Fruit fly (Drosophila melanogaster) whole organism, embryonic: ENCODE data around the gene CG15439.

Source experiments
- B-H1 ChIP-seq: fragments of 200-800 bp; sonication (Bioruptor generic); IDR thresholded peaks from 3 replicates; pipeline ENCODE4 v1.3.6; 2022; ENCODE audit warnings: missing biosample characterization, missing genetic modification characterization
- Bgb ChIP-seq: fragments of 200-800 bp; sonication (Bioruptor generic); IDR thresholded peaks from 2 replicates; pipeline ENCODE4 v1.3.6; 2022; ENCODE audit warnings: missing biosample characterization, missing genetic modification characterization; ENCODE audit not compliant: partially characterized antibody
- CG10654 ChIP-seq: fragments of 200-800 bp; sonication (Bioruptor generic); optimal IDR thresholded peaks from 2 replicates; lab custom pipeline; 2016; ENCODE audit warnings: missing biosample characterization, missing genetic modification characterization
- CG11093 ChIP-seq: fragments of 200-800 bp; sonication (Bioruptor generic); IDR thresholded peaks from 3 replicates; pipeline ENCODE4 v1.3.6; 2022; ENCODE audit warnings: missing biosample characterization, missing genetic modification characterization
- CG11560 ChIP-seq: fragments of 200-800 bp; sonication (Bioruptor generic); IDR thresholded peaks from 3 replicates; pipeline ENCODE4 v1.3.6; 2022; ENCODE audit warnings: missing biosample characterization, missing genetic modification characterization
- CG12391 ChIP-seq: fragments of 200-800 bp; sonication (Bioruptor generic); optimal IDR thresholded peaks from 3 replicates; lab custom pipeline; 2018; ENCODE audit warnings: missing biosample characterization, mild to moderate bottlenecking, missing genetic modification characterization, moderate library complexity
- CG12659 ChIP-seq: fragments of 200-800 bp; sonication (Bioruptor generic); optimal IDR thresholded peaks from 3 replicates; lab custom pipeline; 2017; ENCODE audit warnings: mild to moderate bottlenecking, missing biosample characterization, missing genetic modification reagents, missing genetic modification characterization
- CG13296 ChIP-seq: fragments of 200-800 bp; sonication (Bioruptor generic); optimal IDR thresholded peaks from 3 replicates; lab custom pipeline; 2018; ENCODE audit warnings: missing biosample characterization, mild to moderate bottlenecking, missing genetic modification characterization
- CG14014 ChIP-seq: fragments of 200-800 bp; sonication (Bioruptor generic); IDR thresholded peaks from 2 replicates; pipeline ENCODE4 v1.3.6; 2022; ENCODE audit warnings: missing biosample characterization, missing genetic modification characterization
- CG15011 ChIP-seq: fragments of 200-800 bp; sonication (Bioruptor generic); optimal IDR thresholded peaks from 3 replicates; lab custom pipeline; 2018; ENCODE audit warnings: missing biosample characterization, mild to moderate bottlenecking, missing genetic modification characterization
- CG17328 ChIP-seq: fragments of 200-800 bp; sonication (Bioruptor generic); IDR thresholded peaks from 2 replicates; pipeline ENCODE4 v1.3.6; 2022; ENCODE audit warnings: missing biosample characterization, missing genetic modification characterization
- CG17829 ChIP-seq: fragments of 200-800 bp; optimal IDR thresholded peaks from 2 replicates; lab custom pipeline; 2019; ENCODE audit warnings: missing biosample characterization, mild to moderate bottlenecking, missing genetic modification characterization, moderate library complexity
- CG2875 ChIP-seq: fragments of 200-800 bp; sonication (Bioruptor generic); optimal IDR thresholded peaks from 2 replicates; lab custom pipeline; 2017; ENCODE audit warnings: missing biosample characterization, mild to moderate bottlenecking, missing genetic modification characterization, missing genetic modification reagents
- CG3065 ChIP-seq: fragments of 200-800 bp; sonication (Bioruptor generic); optimal IDR thresholded peaks from 2 replicates; lab custom pipeline; 2016; ENCODE audit warnings: missing biosample characterization, missing genetic modification characterization
- CG31224 ChIP-seq: fragments of 200-800 bp; sonication (Bioruptor generic); IDR thresholded peaks from 2 replicates; pipeline ENCODE4 v1.3.6; 2022; ENCODE audit warnings: missing biosample characterization, missing genetic modification characterization
- CG4707 ChIP-seq: fragments of 200-800 bp; sonication (Bioruptor generic); optimal IDR thresholded peaks from 2 replicates; lab custom pipeline; 2018; ENCODE audit warnings: missing biosample characterization, mild to moderate bottlenecking, missing genetic modification characterization, moderate library complexity
- CG4854 ChIP-seq: fragments of 200-800 bp; sonication (Bioruptor generic); optimal IDR thresholded peaks from 2 replicates; lab custom pipeline; 2016; ENCODE audit warnings: missing biosample characterization, missing genetic modification characterization, inconsistent platforms
- CG5245 ChIP-seq: fragments of 200-800 bp; sonication (Bioruptor generic); optimal IDR thresholded peaks from 3 replicates; lab custom pipeline; 2016; ENCODE audit warnings: missing biosample characterization, missing genetic modification characterization
- CG6683 ChIP-seq: fragments of 200-800 bp; sonication (Bioruptor generic); optimal IDR thresholded peaks from 2 replicates; lab custom pipeline; 2017; ENCODE audit warnings: missing biosample characterization, mild to moderate bottlenecking, missing genetic modification characterization, missing genetic modification reagents
- CG6791 ChIP-seq: fragments of 200-800 bp; sonication (Bioruptor generic); IDR thresholded peaks from 3 replicates; pipeline ENCODE4 v1.3.6; 2022; ENCODE audit warnings: missing biosample characterization, missing genetic modification characterization; ENCODE audit not compliant: partially characterized antibody
- CG8290 ChIP-seq, 3 experiments: fragments of 200-800 bp; sonication (Bioruptor generic); optimal IDR thresholded peaks; 2 replicates each; lab custom pipeline; 2016 to 2019; ENCODE audit warnings: missing biosample characterization in 3 of 3, missing genetic modification characterization in 3 of 3, mild to moderate bottlenecking in 2 of 3, moderate library complexity in 1 of 3
- CG9437 ChIP-seq: fragments of 200-800 bp; sonication (Bioruptor generic); optimal IDR thresholded peaks from 2 replicates; lab custom pipeline; 2018; ENCODE audit warnings: missing biosample characterization, mild to moderate bottlenecking, missing genetic modification characterization
- CG9817 ChIP-seq: fragments of 200-800 bp; sonication (Bioruptor generic); optimal IDR thresholded peaks from 2 replicates; lab custom pipeline; 2018; ENCODE audit warnings: missing biosample characterization, mild to moderate bottlenecking, missing genetic modification characterization, moderate library complexity
- CG9876 ChIP-seq: fragments of 200-800 bp; sonication (Bioruptor generic); optimal IDR thresholded peaks from 2 replicates; lab custom pipeline; 2016; ENCODE audit warnings: missing biosample characterization, missing genetic modification characterization
- Dref ChIP-seq: fragments of 200-800 bp; sonication (Bioruptor generic); IDR thresholded peaks from 2 replicates; pipeline ENCODE4 v1.3.6; 2022; ENCODE audit warnings: missing biosample characterization, missing genetic modification characterization
- Elba2 ChIP-seq: fragments of 200-800 bp; sonication (Bioruptor generic); optimal IDR thresholded peaks from 3 replicates; lab custom pipeline; 2016; ENCODE audit warnings: missing biosample characterization, missing genetic modification characterization
- Ets97D ChIP-seq: fragments of 200-800 bp; sonication (Bioruptor generic); optimal IDR thresholded peaks from 3 replicates; lab custom pipeline; 2016; ENCODE audit warnings: missing biosample characterization, missing genetic modification characterization
- HLH3B ChIP-seq: fragments of 200-800 bp; sonication (Bioruptor generic); IDR thresholded peaks from 2 replicates; pipeline ENCODE4 v1.3.6; 2022; ENCODE audit warnings: missing biosample characterization, missing genetic modification characterization
- Hr51 ChIP-seq, 2 experiments: fragments of 200-800 bp; sonication (Bioruptor generic); optimal IDR thresholded peaks; 2 replicates in 1 of 2; 3 replicates in 1 of 2; lab custom pipeline; 2016 to 2018; ENCODE audit warnings: missing biosample characterization in 2 of 2, missing genetic modification characterization in 2 of 2, mild to moderate bottlenecking in 1 of 2, moderate library complexity in 1 of 2
- Lhr ChIP-seq: fragments of 200-800 bp; sonication (Bioruptor generic); optimal IDR thresholded peaks from 3 replicates; lab custom pipeline; 2017; ENCODE audit warnings: mild to moderate bottlenecking, missing biosample characterization, missing genetic modification reagents, missing genetic modification characterization
- MTF-1 ChIP-seq: fragments of 200-800 bp; sonication (Bioruptor generic); optimal IDR thresholded peaks from 2 replicates; lab custom pipeline; 2018; ENCODE audit warnings: missing biosample characterization, mild to moderate bottlenecking, missing genetic modification characterization, borderline replicate concordance
- NC2α ChIP-seq: fragments of 200-800 bp; sonication (Bioruptor generic); optimal IDR thresholded peaks from 2 replicates; lab custom pipeline; 2016; ENCODE audit warnings: missing biosample characterization, missing genetic modification characterization
- NC2β ChIP-seq: fragments of 200-800 bp; sonication (Bioruptor generic); optimal IDR thresholded peaks from 2 replicates; lab custom pipeline; 2016; ENCODE audit warnings: missing biosample characterization, missing genetic modification characterization
- Tbp ChIP-seq: fragments of >200 bp; optimal IDR thresholded peaks from 2 replicates; lab custom pipeline; 2018; ENCODE audit warnings: missing biosample characterization, missing genetic modification characterization
- ase ChIP-seq: fragments of 200-800 bp; sonication (Bioruptor generic); IDR thresholded peaks from 3 replicates; pipeline ENCODE4 v1.3.6; 2022; ENCODE audit warnings: missing biosample characterization, missing genetic modification characterization
- chinmo ChIP-seq: fragments of 200-800 bp; sonication (Bioruptor generic); IDR thresholded peaks from 4 replicates; pipeline ENCODE4 v1.3.6; 2022; ENCODE audit warnings: missing biosample characterization, missing genetic modification characterization; ENCODE audit not compliant: partially characterized antibody
- croc ChIP-seq: fragments of 200-800 bp; sonication (Bioruptor generic); conservative IDR thresholded peaks from 3 replicates; pipeline ENCODE4 v1.3.6; 2022; ENCODE audit warnings: missing biosample characterization, missing genetic modification characterization
- gcm2 ChIP-seq: fragments of 200-800 bp; sonication (Bioruptor generic); optimal IDR thresholded peaks from 2 replicates; lab custom pipeline; 2016; ENCODE audit warnings: missing biosample characterization, missing genetic modification characterization
- hth ChIP-seq: fragments of >200 bp; optimal IDR thresholded peaks from 2 replicates; lab custom pipeline; 2017; ENCODE audit warnings: inconsistent platforms
- ken ChIP-seq: fragments of 200-800 bp; sonication (Bioruptor generic); IDR thresholded peaks from 3 replicates; pipeline ENCODE4 v1.3.6; 2022; ENCODE audit warnings: missing biosample characterization, missing genetic modification characterization
- lmd ChIP-seq: fragments of 200-800 bp; sonication (Bioruptor generic); IDR thresholded peaks from 2 replicates; pipeline ENCODE4 v1.3.6; 2022; ENCODE audit warnings: missing biosample characterization, missing genetic modification characterization
- nmo ChIP-seq: fragments of 200-800 bp; sonication (Bioruptor generic); optimal IDR thresholded peaks from 2 replicates; lab custom pipeline; 2018; ENCODE audit warnings: missing biosample characterization, mild to moderate bottlenecking, missing genetic modification characterization, moderate library complexity
- pita ChIP-seq: fragments of 200-800 bp; sonication (Bioruptor generic); optimal IDR thresholded peaks from 2 replicates; lab custom pipeline; 2017; ENCODE audit warnings: missing biosample characterization, mild to moderate bottlenecking, missing genetic modification characterization
- sens ChIP-seq: fragments of 200-800 bp; sonication (Bioruptor generic); peaks from one replicate; lab custom pipeline; 2016; ENCODE audit warnings: missing biosample characterization, missing genetic modification characterization
- sens-2 ChIP-seq: fragments of 200-800 bp; sonication (Bioruptor generic); IDR thresholded peaks from 2 replicates; pipeline ENCODE4 v1.3.6; 2022; ENCODE audit warnings: missing biosample characterization, missing genetic modification characterization
- sima ChIP-seq: fragments of 200-800 bp; sonication (Bioruptor generic); optimal IDR thresholded peaks from 2 replicates; lab custom pipeline; 2016; ENCODE audit warnings: missing biosample characterization, missing genetic modification characterization
- sna ChIP-seq: fragments of 200-800 bp; sonication (Bioruptor generic); IDR thresholded peaks from 2 replicates; pipeline ENCODE4 v1.3.6; 2022; ENCODE audit warnings: missing biosample characterization, missing genetic modification characterization; ENCODE audit not compliant: partially characterized antibody
- usp ChIP-seq: fragments of >200 bp; optimal IDR thresholded peaks from 2 replicates; lab custom pipeline; 2017; ENCODE audit warnings: missing biosample characterization, missing genetic modification characterization
- wor ChIP-seq: fragments of 200-800 bp; sonication (Bioruptor generic); IDR thresholded peaks from 2 replicates; pipeline ENCODE4 v1.3.6; 2022; ENCODE audit warnings: missing biosample characterization, missing genetic modification characterization
- zfh1 ChIP-seq: fragments of 200-800 bp; sonication (Bioruptor generic); IDR thresholded peaks from 3 replicates; pipeline ENCODE4 v1.3.6; 2022; ENCODE audit warnings: missing biosample characterization, missing genetic modification characterization

Gene CG15439

dm6 chr2L:4464946-4465345, 12.1 kb upstream of the CG15439 start, which contains the start of gene FIG4 (continued):
- TF ChIP-seq CG12391 (tag; lab: Kevin White, UChicago) (peak; percentile 7), B-H1 (GFP tag; lab: Robert Waterston, UW) (no peak), CG6791 (GFP tag; lab: Robert Waterston, UW) (no peak), MTF-1 (GFP tag; lab: Kevin White, UChicago) (no peak), ken (GFP tag; lab: Robert Waterston, UW) (no peak), NC2β (GFP tag; lab: Kevin White, UChicago) (no peak)

dm6 chr2L:4463323-4463722, 10.5 kb upstream of the CG15439 start, which contains the start of the genes CG15443 and Paris:
CG15443 (minus strand) TSS chr2L:4463447.
Paris (plus strand) TSS chr2L:4463611.
- TF ChIP-seq zfh1 (GFP tag; lab: Robert Waterston, UW) (no peak), CG12659 (GFP tag; lab: Kevin White, UChicago) (peak; percentile 46), CG13296 (GFP tag; lab: Kevin White, UChicago) (peak; percentile 60), CG2875 (GFP tag; lab: Kevin White, UChicago) (no peak), Hr51 (GFP tag; optimal IDR thresholded peaks at IDR 0.05; lab: Kevin White, UChicago) (peak; percentile 11 to 18), CG15011 (GFP tag; lab: Kevin White, UChicago) (no peak), Elba2 (GFP tag; lab: Kevin White, UChicago) (no peak), sima (no peak), CG11560 (tag; lab: Robert Waterston, UW) (no peak), lmd (no peak), usp (no peak), CG17829 (tag; lab: Kevin White, UChicago) (peak; percentile 19), CG14014 (no peak), Tbp (no peak), sna (GFP tag; lab: Robert Waterston, UW) (peak; percentile 71), nmo (GFP tag; lab: Kevin White, UChicago) (peak; percentile 21), wor (GFP tag; lab: Robert Waterston, UW) (no peak), CG11093 (no peak), CG4707 (GFP tag; lab: Kevin White, UChicago) (no peak), CG5245 (GFP tag; lab: Kevin White, UChicago) (no peak), Bgb (GFP tag; lab: Robert Waterston, UW) (peak; percentile 86), CG9876 (GFP tag; lab: Kevin White, UChicago) (no peak), CG8290 (GFP tag; optimal IDR thresholded peaks at IDR 0.05; lab: Kevin White, UChicago) (no peak), CG8290 (tag; optimal IDR thresholded peaks at IDR 0.05; lab: Kevin White, UChicago) (no peak), croc (GFP tag; lab: Robert Waterston, UW) (no peak), hth (lab: Kevin White, UChicago) (no peak), sens-2 (GFP tag; lab: Robert Waterston, UW) (no peak), CG10654 (GFP tag; lab: Kevin White, UChicago) (no peak), CG4854 (no peak), Dref (peak; percentile 77), gcm2 (GFP tag; lab: Kevin White, UChicago) (no peak), CG9437 (no peak), CG17328 (GFP tag; lab: Robert Waterston, UW) (no peak), chinmo (peak; percentile 90), NC2α (GFP tag; lab: Kevin White, UChicago) (no peak), sens (GFP tag; lab: Kevin White, UChicago) (peak; percentile 82), Ets97D (peak; percentile 41), CG6683 (GFP tag; lab: Kevin White, UChicago) (no peak), CG9817 (tag; lab: Kevin White, UChicago) (no peak), HLH3B (GFP tag; lab: Robert Waterston, UW) (no peak), Lhr (GFP tag; lab: Kevin White, UChicago) (no peak), CG3065 (GFP tag; lab: Kevin White, UChicago) (no peak), CG31224 (GFP tag; lab: Robert Waterston, UW) (no peak), ase (GFP tag; lab: Robert Waterston, UW) (no peak), pita (GFP tag; lab: Kevin White, UChicago) (no peak), B-H1 (GFP tag; lab: Robert Waterston, UW) (no peak; the same call in 2 of the 3 replicates)
